Worm (Caenorhabditis elegans) whole organism, L2 larva: ENCODE results near the gene Y60A3A.16.

ENCODE experiments used
- R02D3.7 ChIP-seq: fragments of 150-350 bp; optimal IDR thresholded peaks from 2 replicates; lab custom pipeline; 2014; ENCODE audit warnings: missing biosample characterization, missing genetic modification characterization
- ZK546.5 ChIP-seq: sonication (generic microtip); optimal IDR thresholded peaks from 2 replicates; lab custom pipeline; 2017; ENCODE audit warnings: missing biosample characterization, missing genetic modification characterization
- ama-1 ChIP-seq: fragments of 150-350 bp; optimal IDR thresholded peaks from 2 replicates; lab custom pipeline; 2018; ENCODE audit warnings: inconsistent platforms
- gmeb-1 ChIP-seq: fragments of 150-350 bp; optimal IDR thresholded peaks from 2 replicates; lab custom pipeline; 2014; ENCODE audit warnings: missing biosample characterization, missing genetic modification characterization
- lin-39 ChIP-seq: fragments of 150-350 bp; optimal IDR thresholded peaks from 2 replicates; lab custom pipeline; 2014; ENCODE audit warnings: missing biosample characterization, missing genetic modification reagents, missing genetic modification characterization
- mdl-1 ChIP-seq, 2 experiments: fragments of 150-350 bp in 1 of 2; sonication (generic microtip) in 1 of 2; optimal IDR thresholded peaks; 2 replicates each; lab custom pipeline; 2017; ENCODE audit warnings: missing biosample characterization in 2 of 2, missing genetic modification characterization in 2 of 2
- nhr-11 ChIP-seq: fragments of 150-350 bp; optimal IDR thresholded peaks from 2 replicates; lab custom pipeline; 2014; ENCODE audit warnings: missing biosample characterization, missing genetic modification characterization
- nhr-12 ChIP-seq: fragments of 150-350 bp; optimal IDR thresholded peaks from 2 replicates; lab custom pipeline; 2014; ENCODE audit warnings: missing biosample characterization, missing genetic modification characterization
- nhr-129 ChIP-seq: fragments of 150-350 bp; optimal IDR thresholded peaks from 2 replicates; lab custom pipeline; 2014; ENCODE audit warnings: missing biosample characterization, missing genetic modification characterization
- nhr-237 ChIP-seq: fragments of 150-350 bp; optimal IDR thresholded peaks from 2 replicates; lab custom pipeline; 2014; ENCODE audit warnings: missing biosample characterization, missing genetic modification characterization
- nhr-25 ChIP-seq: fragments of 150-350 bp; sonication (generic microtip); optimal IDR thresholded peaks from 3 replicates; lab custom pipeline; 2014; ENCODE audit warnings: missing biosample characterization, missing genetic modification characterization
- skn-1 ChIP-seq: sonication (generic microtip); optimal IDR thresholded peaks from 2 replicates; lab custom pipeline; 2017; ENCODE audit warnings: missing biosample characterization, missing genetic modification characterization
- sma-9 ChIP-seq, 2 experiments: fragments of 150-350 bp in 1 of 2; sonication (generic microtip) in 1 of 2; optimal IDR thresholded peaks; 2 replicates each; lab custom pipeline; 2014 to 2016; ENCODE audit warnings: missing genetic modification characterization in 2 of 2, mild to moderate bottlenecking in 1 of 2, missing biosample characterization in 1 of 2, missing compliant biosample characterization in 1 of 2, missing genetic modification reagents in 1 of 2, moderate library complexity in 1 of 2
- snpc-4 ChIP-seq: fragments of 150-350 bp; optimal IDR thresholded peaks from 2 replicates; lab custom pipeline; 2014; ENCODE audit warnings: missing biosample characterization, missing genetic modification characterization
- zag-1 ChIP-seq: fragments of 150-350 bp; optimal IDR thresholded peaks from 2 replicates; lab custom pipeline; 2014; ENCODE audit warnings: missing biosample characterization, missing genetic modification characterization

Gene Y60A3A.16

ce11 chrV:19895250-19895649, 27.3 kb downstream of the Y60A3A.16 start, which contains the start of gene gly-4:
Gene gly-4, minus strand, starts transcription at chrV:19895350.
- TF ChIP-seq ama-1 (lab: Kevin White, UChicago) (no peak), nhr-25 (no peak), nhr-129 (tag; lab: Kevin White, UChicago) (no peak), nhr-12 (tag; lab: Kevin White, UChicago) (no peak), mdl-1 (tag; optimal IDR thresholded peaks at IDR 0.05; lab: Kevin White, UChicago) (no peak), lin-39 (no peak), gmeb-1 (tag; lab: Kevin White, UChicago) (no peak), skn-1 (tag; lab: Kevin White, UChicago) (no peak), nhr-237 (tag; lab: Kevin White, UChicago) (no peak), zag-1 (tag; lab: Kevin White, UChicago) (no peak), snpc-4 (tag; lab: Kevin White, UChicago) (no peak)

- TF ChIP-seq sma-9 (GFP tag; optimal IDR thresholded peaks at IDR 0.05; lab: Kevin White, UChicago) (no peak), sma-9 (tag; optimal IDR thresholded peaks at IDR 0.05; lab: Kevin White, UChicago) (no peak), nhr-11 (tag; lab: Kevin White, UChicago) (no peak), ZK546.5 (tag; lab: Kevin White, UChicago) (no peak), R02D3.7 (no peak)
Measured at ce11 chrV:19882916-19883315, 39.6 kb downstream of the Y60A3A.16 start, which contains the start of gene Y116F11B.13. Gene Y116F11B.13, plus strand, starts transcription at chrV:19883216.
